Worm (Caenorhabditis elegans) whole organism, L2 larva: ENCODE results near the gene szy-20.

ENCODE experiments used
- R02D3.7 ChIP-seq: fragments of 150-350 bp; optimal IDR thresholded peaks from 2 replicates; lab custom pipeline; 2014; ENCODE audit warnings: missing biosample characterization, missing genetic modification characterization
- lin-11 ChIP-seq: fragments of 150-350 bp; sonication (generic microtip); optimal IDR thresholded peaks from 2 replicates; lab custom pipeline; 2014; ENCODE audit warnings: missing biosample characterization, missing genetic modification characterization, inconsistent platforms, mixed read lengths
- lin-39 ChIP-seq: fragments of 150-350 bp; optimal IDR thresholded peaks from 2 replicates; lab custom pipeline; 2014; ENCODE audit warnings: missing biosample characterization, missing genetic modification reagents, missing genetic modification characterization
- nhr-12 ChIP-seq: fragments of 150-350 bp; optimal IDR thresholded peaks from 2 replicates; lab custom pipeline; 2014; ENCODE audit warnings: missing biosample characterization, missing genetic modification characterization
- nhr-23 ChIP-seq: fragments of 150-350 bp; optimal IDR thresholded peaks from 2 replicates; lab custom pipeline; 2014; ENCODE audit warnings: missing biosample characterization, missing genetic modification reagents, missing genetic modification characterization
- unc-55 ChIP-seq: fragments of 150-350 bp; sonication (generic microtip); optimal IDR thresholded peaks from 3 replicates; lab custom pipeline; 2014; ENCODE audit warnings: missing biosample characterization, missing genetic modification reagents, missing genetic modification characterization
- ztf-11 ChIP-seq: sonication (generic microtip); optimal IDR thresholded peaks from 2 replicates; lab custom pipeline; 2017; ENCODE audit warnings: missing biosample characterization, missing genetic modification characterization
- ztf-4 ChIP-seq: fragments of 150-350 bp; optimal IDR thresholded peaks from 2 replicates; lab custom pipeline; 2014; ENCODE audit warnings: missing biosample characterization, missing genetic modification characterization

ce11 chrII:8991602-8992001 is 22.5 kb upstream of the szy-20 start:
- no peak for TF ChIP-seq ztf-4 (tag; lab: Kevin White, UChicago)
- no peak for TF ChIP-seq lin-39 (tag; lab: Kevin White, UChicago)
- TF ChIP-seq unc-55 (GFP tag; lab: Kevin White, UChicago): no peak
- TF ChIP-seq nhr-23: no peak
- no peak for TF ChIP-seq ztf-11 (tag; lab: Kevin White, UChicago)
- no peak for TF ChIP-seq lin-11 (tag; lab: Kevin White, UChicago)
- TF ChIP-seq R02D3.7: no peak
- TF ChIP-seq nhr-12 (tag; lab: Kevin White, UChicago): no peak
